Worm (Caenorhabditis elegans) whole organism, late embryonic: ENCODE results near the gene gad-3.

Source experiments
- C38D4.7 ChIP-seq: fragments of 200-800 bp; sonication (Bioruptor generic); optimal IDR thresholded peaks from 2 replicates; lab custom pipeline; 2018; ENCODE audit warnings: mild to moderate bottlenecking, missing genetic modification characterization, moderate library complexity, missing compliant biosample characterization
- K02D7.2 ChIP-seq: sonication (generic microtip); optimal IDR thresholded peaks from 2 replicates; lab custom pipeline; 2017; ENCODE audit warnings: mild to moderate bottlenecking, missing genetic modification characterization, missing compliant biosample characterization
- K09A11.1 ChIP-seq: sonication (generic microtip); optimal IDR thresholded peaks from 2 replicates; lab custom pipeline; 2017; ENCODE audit warnings: antibody characterized with exemption, mild to moderate bottlenecking, missing genetic modification characterization, missing compliant biosample characterization; ENCODE audit not compliant: insufficient read depth
- T23F11.4 ChIP-seq: fragments of 200-800 bp; sonication (Bioruptor generic); optimal IDR thresholded peaks from 2 replicates; lab custom pipeline; 2018; ENCODE audit warnings: mild to moderate bottlenecking, missing genetic modification characterization, missing compliant biosample characterization
- Y22D7AL.16 ChIP-seq: sonication (generic microtip); optimal IDR thresholded peaks from 2 replicates; lab custom pipeline; 2016; ENCODE audit warnings: missing genetic modification characterization, missing compliant biosample characterization
- ceh-14 ChIP-seq: sonication (generic microtip); optimal IDR thresholded peaks from 2 replicates; lab custom pipeline; 2016; ENCODE audit warnings: missing genotype, missing genetic modification characterization, missing compliant biosample characterization
- ceh-18 ChIP-seq: sonication (generic microtip); optimal IDR thresholded peaks from 2 replicates; lab custom pipeline; 2016; ENCODE audit warnings: missing genetic modification characterization, missing compliant biosample characterization
- ceh-19 ChIP-seq: fragments of 200-800 bp; sonication (Bioruptor generic); optimal IDR thresholded peaks from 2 replicates; lab custom pipeline; 2018; ENCODE audit warnings: mild to moderate bottlenecking, missing genetic modification characterization, missing compliant biosample characterization
- ceh-22 ChIP-seq: sonication (generic microtip); optimal IDR thresholded peaks from 2 replicates; lab custom pipeline; 2017; ENCODE audit warnings: missing biosample characterization, missing genetic modification characterization
- ceh-30 ChIP-seq: fragments of 150-350 bp; optimal IDR thresholded peaks from 2 replicates; lab custom pipeline; 2014; ENCODE audit warnings: missing biosample characterization, missing genetic modification characterization
- ceh-31 ChIP-seq: sonication (generic microtip); optimal IDR thresholded peaks from 2 replicates; lab custom pipeline; 2016; ENCODE audit warnings: missing genetic modification characterization, missing compliant biosample characterization
- ceh-34 ChIP-seq: sonication (generic microtip); optimal IDR thresholded peaks from 2 replicates; lab custom pipeline; 2016; ENCODE audit warnings: mild to moderate bottlenecking, missing genetic modification characterization, missing compliant biosample characterization
- ceh-45 ChIP-seq: fragments of 200-800 bp; sonication (Bioruptor generic); IDR thresholded peaks from 2 replicates; pipeline ENCODE4 v1.3.6; 2022; ENCODE audit warnings: missing genetic modification reagents, missing genetic modification characterization, missing compliant biosample characterization
- ceh-48 ChIP-seq: sonication (generic microtip); optimal IDR thresholded peaks from 2 replicates; lab custom pipeline; 2016; ENCODE audit warnings: missing genetic modification characterization, inconsistent platforms, missing compliant biosample characterization
- ceh-6 ChIP-seq: fragments of 200-800 bp; sonication (Bioruptor generic); optimal IDR thresholded peaks from 2 replicates; lab custom pipeline; 2018; ENCODE audit warnings: mild to moderate bottlenecking, missing genetic modification characterization, missing compliant biosample characterization
- che-1 ChIP-seq: sonication (generic microtip); optimal IDR thresholded peaks from 2 replicates; lab custom pipeline; 2016; ENCODE audit warnings: mild to moderate bottlenecking, missing genetic modification characterization, missing compliant biosample characterization
- dmd-4 ChIP-seq: sonication (generic microtip); optimal IDR thresholded peaks from 2 replicates; lab custom pipeline; 2016; ENCODE audit warnings: borderline replicate concordance, missing genetic modification characterization, missing compliant biosample characterization
- dve-1 ChIP-seq: sonication (generic microtip); optimal IDR thresholded peaks from 2 replicates; lab custom pipeline; 2017; ENCODE audit warnings: antibody characterized with exemption, mild to moderate bottlenecking, missing genetic modification characterization, missing compliant biosample characterization
- fax-1 ChIP-seq: sonication (generic microtip); optimal IDR thresholded peaks from 2 replicates; lab custom pipeline; 2016; ENCODE audit warnings: missing genotype, missing genetic modification characterization, missing compliant biosample characterization
- gmeb-2 ChIP-seq: sonication (generic microtip); optimal IDR thresholded peaks from 2 replicates; lab custom pipeline; 2016; ENCODE audit warnings: missing genetic modification characterization, inconsistent platforms, missing compliant biosample characterization
- hlh-13 ChIP-seq: fragments of 200-800 bp; sonication (Bioruptor generic); optimal IDR thresholded peaks from 2 replicates; lab custom pipeline; 2018; ENCODE audit warnings: mild to moderate bottlenecking, missing genetic modification characterization, missing compliant biosample characterization
- hlh-15 ChIP-seq: sonication (generic microtip); optimal IDR thresholded peaks from 2 replicates; lab custom pipeline; 2016; ENCODE audit warnings: missing genetic modification characterization, missing compliant biosample characterization
- lim-6 ChIP-seq: sonication (generic microtip); optimal IDR thresholded peaks from 2 replicates; lab custom pipeline; 2016; ENCODE audit warnings: missing genetic modification characterization, missing compliant biosample characterization
- lin-11 ChIP-seq: fragments of 200-800 bp; sonication (Bioruptor generic); optimal IDR thresholded peaks from 2 replicates; lab custom pipeline; 2018; ENCODE audit warnings: mild to moderate bottlenecking, missing genetic modification characterization, missing compliant biosample characterization
- npax-4 ChIP-seq: sonication (generic microtip); optimal IDR thresholded peaks from 2 replicates; lab custom pipeline; 2016; ENCODE audit warnings: missing genetic modification characterization, missing compliant biosample characterization
- odd-2 ChIP-seq: sonication (generic microtip); optimal IDR thresholded peaks from 2 replicates; lab custom pipeline; 2017; ENCODE audit warnings: antibody characterized with exemption, mild to moderate bottlenecking, missing genetic modification characterization, missing compliant biosample characterization
- pag-3 ChIP-seq: sonication (generic microtip); optimal IDR thresholded peaks from 2 replicates; lab custom pipeline; 2016; ENCODE audit warnings: missing compliant biosample characterization, missing genetic modification characterization, borderline replicate concordance
- pha-2 ChIP-seq: sonication (generic microtip); optimal IDR thresholded peaks from 2 replicates; lab custom pipeline; 2017; ENCODE audit warnings: mild to moderate bottlenecking, missing genetic modification characterization, missing compliant biosample characterization
- pqm-1 ChIP-seq: sonication (generic microtip); optimal IDR thresholded peaks from 2 replicates; lab custom pipeline; 2016; ENCODE audit warnings: missing genetic modification characterization, missing compliant biosample characterization
- ref-2 ChIP-seq: sonication (generic microtip); optimal IDR thresholded peaks from 2 replicates; lab custom pipeline; 2016; ENCODE audit warnings: missing genetic modification characterization, missing compliant biosample characterization
- rnt-1 ChIP-seq: sonication (generic microtip); optimal IDR thresholded peaks from 2 replicates; lab custom pipeline; 2016; ENCODE audit warnings: missing genetic modification characterization, missing compliant biosample characterization
- sdc-2 ChIP-seq: sonication (generic microtip); optimal IDR thresholded peaks from 2 replicates; lab custom pipeline; 2016; ENCODE audit warnings: missing genotype, missing genetic modification characterization, missing compliant biosample characterization
- tbx-2 ChIP-seq: sonication (generic microtip); optimal IDR thresholded peaks from 2 replicates; lab custom pipeline; 2016; ENCODE audit warnings: missing genetic modification characterization, missing compliant biosample characterization
- tbx-7 ChIP-seq: sonication (generic microtip); optimal IDR thresholded peaks from 2 replicates; lab custom pipeline; 2016; ENCODE audit warnings: missing genotype, missing genetic modification characterization, missing compliant biosample characterization
- ttx-3 ChIP-seq: sonication (generic microtip); optimal IDR thresholded peaks from 2 replicates; lab custom pipeline; 2016; ENCODE audit warnings: missing genetic modification reagents, missing genetic modification characterization, missing compliant biosample characterization
- unc-42 ChIP-seq: sonication (generic microtip); optimal IDR thresholded peaks from 2 replicates; lab custom pipeline; 2016; ENCODE audit warnings: missing genotype, missing genetic modification characterization, missing compliant biosample characterization
- unc-55 ChIP-seq: sonication (generic microtip); optimal IDR thresholded peaks from 2 replicates; lab custom pipeline; 2017; ENCODE audit warnings: missing biosample characterization, missing genetic modification reagents, missing genetic modification characterization
- zip-5 ChIP-seq: sonication (generic microtip); optimal IDR thresholded peaks from 2 replicates; lab custom pipeline; 2016; ENCODE audit warnings: missing genetic modification characterization, missing compliant biosample characterization

gad-3 gene

DNA sequence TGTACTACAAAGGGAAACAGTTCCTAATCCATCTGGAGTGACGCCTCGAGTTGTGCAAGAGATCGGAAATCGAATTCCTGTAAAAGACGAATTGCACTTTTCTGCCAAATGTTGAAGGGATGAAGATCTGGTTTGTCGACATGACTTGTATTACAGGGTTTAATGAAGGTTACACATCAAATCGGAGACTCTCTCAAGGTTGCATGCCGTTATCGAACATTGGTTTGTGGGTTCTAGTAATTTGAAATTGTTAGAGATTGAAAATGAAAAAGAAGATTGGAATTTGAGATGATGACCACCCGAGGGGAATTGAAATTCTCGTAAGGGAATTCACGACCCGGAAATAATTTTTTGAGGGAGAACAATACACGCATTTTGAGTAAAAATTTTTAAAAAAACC is 6.5 kb downstream of the gad-3 start:
- TF ChIP-seq pag-3 (tag; lab: Kevin White, UChicago) (no peak), ttx-3 (tag; lab: Kevin White, UChicago) (no peak), dve-1 (tag; lab: Kevin White, UChicago) (no peak), gmeb-2 (tag; lab: Kevin White, UChicago) (no peak), ceh-19 (GFP tag; lab: Kevin White, UChicago) (no peak), ceh-30 (no peak), odd-2 (no peak), ref-2 (tag; lab: Kevin White, UChicago) (no peak), dmd-4 (tag; lab: Kevin White, UChicago) (no peak)

DNA sequence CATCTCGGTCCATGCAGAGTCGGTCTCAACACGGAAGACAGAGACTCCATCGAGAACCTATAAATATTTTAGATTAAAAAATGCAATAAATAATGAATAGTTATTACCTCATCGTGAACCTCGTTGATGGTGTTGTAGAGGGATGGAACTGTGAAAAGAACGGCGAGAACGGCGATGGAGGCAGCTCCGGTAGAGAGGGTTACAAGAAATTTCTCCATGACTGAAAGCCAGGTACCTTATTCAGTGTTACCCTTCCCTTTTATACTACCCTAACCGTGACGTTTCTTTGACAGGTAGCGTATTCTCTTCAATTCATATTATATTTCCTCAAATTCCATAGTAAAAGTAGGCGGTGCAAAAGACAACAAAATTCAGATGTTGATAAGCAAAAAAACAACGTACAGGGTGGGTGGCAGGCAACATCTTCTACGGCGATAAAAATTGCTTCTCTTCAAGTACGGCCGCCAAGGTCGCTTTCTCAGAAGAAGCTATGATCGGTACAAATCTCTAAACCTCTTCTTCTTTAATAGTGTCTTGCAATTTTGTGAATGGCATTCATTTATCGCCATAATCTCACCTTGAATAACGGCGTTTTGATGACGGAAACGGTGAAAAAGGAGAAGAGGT is 7.6 kb downstream of the gad-3 start, which contains the start of gene col-10:
Gene col-10 (minus strand): TSS at position 235 of the 627 bp plus-strand sequence.
- TF ChIP-seq che-1 (no peak), ttx-3 (tag; lab: Kevin White, UChicago) (no peak), ceh-19 (GFP tag; lab: Kevin White, UChicago) (no peak), fax-1 (tag; lab: Kevin White, UChicago) (no peak), odd-2 (no peak), lim-6 (tag; lab: Kevin White, UChicago) (no peak)

- TF ChIP-seq C38D4.7 (GFP tag; lab: Kevin White, UChicago) (no peak), ceh-48 (tag; lab: Kevin White, UChicago) (no peak), dve-1 (tag; lab: Kevin White, UChicago) (no peak), pqm-1 (tag; lab: Kevin White, UChicago) (no peak), zip-5 (tag; lab: Kevin White, UChicago) (no peak), K02D7.2 (tag; lab: Kevin White, UChicago) (no peak), hlh-15 (tag; lab: Kevin White, UChicago) (no peak)
- TF ChIP-seq, all 69 proteins: peak for 0
Observed at ce11 chrV:9163897-9164296, 8.9 kb downstream of the gad-3 start.

DNA sequence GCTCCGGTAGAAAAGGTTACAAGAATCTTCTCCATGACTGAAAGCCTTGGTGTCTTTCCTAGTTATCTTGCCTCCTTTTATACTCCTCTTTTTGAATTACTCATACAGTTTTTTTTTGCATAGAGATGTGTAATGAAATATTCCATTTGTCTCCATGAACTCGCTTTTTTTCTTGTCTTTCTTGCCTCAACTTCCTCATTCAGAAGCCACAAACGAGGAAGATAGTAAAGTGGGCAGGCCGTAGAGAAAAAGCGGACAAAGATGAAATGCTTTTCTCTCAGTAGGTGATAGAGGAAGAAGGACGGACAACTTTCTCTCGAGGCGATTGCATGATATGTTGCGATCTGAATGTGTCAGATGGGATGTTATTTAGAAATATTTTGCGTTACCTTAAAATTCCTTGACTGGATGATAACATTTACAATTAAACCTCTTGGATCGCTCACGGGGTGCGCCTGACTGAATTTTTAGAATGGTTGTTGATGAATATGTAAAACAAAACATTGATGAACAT is 9.8 kb downstream of the gad-3 start, which contains the start of gene col-145:
Gene col-145 (minus strand): TSS at position 51 of the 514 bp plus-strand sequence.
- TF ChIP-seq ceh-48 (tag; lab: Kevin White, UChicago) = no peak
- TF ChIP-seq sdc-2 (tag; lab: Kevin White, UChicago) = no peak
- TF ChIP-seq K09A11.1 (tag; lab: Kevin White, UChicago) = no peak
- no peak for TF ChIP-seq T23F11.4 (GFP tag; lab: Kevin White, UChicago)
- no peak for TF ChIP-seq hlh-13 (GFP tag; lab: Kevin White, UChicago)
- no peak for TF ChIP-seq ceh-45 (GFP tag; lab: Robert Waterston, UW)
- TF ChIP-seq ceh-14 (tag; lab: Kevin White, UChicago) = no peak
- no peak for TF ChIP-seq ceh-19 (GFP tag; lab: Kevin White, UChicago)
- no peak for TF ChIP-seq tbx-2 (tag; lab: Kevin White, UChicago)
- TF ChIP-seq ceh-22 (tag; lab: Kevin White, UChicago) = no peak
- TF ChIP-seq ceh-34 (tag; lab: Kevin White, UChicago) = no peak
- TF ChIP-seq rnt-1 = no peak
- TF ChIP-seq lim-6 (tag; lab: Kevin White, UChicago) = no peak
- TF ChIP-seq pqm-1 (tag; lab: Kevin White, UChicago) = no peak
- TF ChIP-seq ceh-6 = no peak
- no peak for TF ChIP-seq ceh-18
- no peak for TF ChIP-seq pag-3 (tag; lab: Kevin White, UChicago)
- TF ChIP-seq, all 69 proteins: peak for 0

DNA sequence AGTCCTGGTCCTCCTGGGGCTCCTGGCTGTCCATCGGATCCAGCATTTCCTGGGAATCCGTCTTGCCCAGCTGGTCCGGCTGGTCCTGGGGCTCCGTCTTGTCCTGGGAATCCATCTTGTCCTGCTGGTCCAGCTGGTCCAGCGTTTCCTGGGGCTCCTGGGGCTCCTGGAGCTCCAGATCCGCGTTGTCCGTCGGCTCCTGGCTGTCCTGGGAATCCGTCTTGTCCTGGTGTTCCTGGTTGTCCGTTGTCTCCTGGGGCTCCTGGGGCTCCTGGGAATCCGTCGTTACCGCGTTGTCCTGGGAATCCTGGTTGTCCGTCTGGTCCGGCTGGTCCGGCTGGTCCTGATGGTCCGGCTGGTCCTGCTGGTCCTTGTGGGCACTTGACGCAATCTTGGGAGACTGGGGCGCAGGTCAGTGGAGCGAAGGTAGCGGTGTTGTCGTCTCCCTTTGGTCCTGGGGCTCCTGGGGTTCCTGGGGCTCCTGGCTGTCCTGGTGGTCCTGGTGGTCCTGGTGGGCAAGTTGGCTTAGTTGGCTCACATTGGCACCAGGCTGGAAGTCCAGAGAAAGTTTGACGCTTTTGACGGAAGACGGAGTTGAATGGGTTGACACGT is 10.6 kb downstream of the gad-3 start:
- TF ChIP-seq unc-42 = no peak
- no peak for TF ChIP-seq tbx-7 (tag; lab: Kevin White, UChicago)
- no peak for TF ChIP-seq ceh-19 (GFP tag; lab: Kevin White, UChicago)
- TF ChIP-seq K09A11.1 (tag; lab: Kevin White, UChicago) = no peak
- TF ChIP-seq tbx-2 (tag; lab: Kevin White, UChicago) = no peak
- TF ChIP-seq pha-2 (tag; lab: Kevin White, UChicago) = no peak
- TF ChIP-seq ceh-6 = no peak
- TF ChIP-seq ceh-48 (tag; lab: Kevin White, UChicago) = no peak
- no peak for TF ChIP-seq unc-55 (GFP tag; lab: Kevin White, UChicago)
- no peak for TF ChIP-seq ceh-31
- no peak for TF ChIP-seq Y22D7AL.16 (tag; lab: Kevin White, UChicago)
- TF ChIP-seq ceh-34 (tag; lab: Kevin White, UChicago) = no peak
- no peak for TF ChIP-seq npax-4 (tag; lab: Kevin White, UChicago)
- no peak for TF ChIP-seq lin-11 (tag; lab: Kevin White, UChicago)
- no peak for TF ChIP-seq pqm-1 (tag; lab: Kevin White, UChicago)
